Fruit fly (Drosophila melanogaster) whole organism, embryonic: ENCODE measurements around the gene sip3.
A peak's percentile ranks its signal among the peaks of the same experiment; 100 is the strongest.

Source experiments
- CG10565 ChIP-seq: fragments of 200-800 bp; sonication (Bioruptor generic); optimal IDR thresholded peaks from 3 replicates; lab custom pipeline; 2016; ENCODE audit warnings: missing biosample characterization, mild to moderate bottlenecking, missing genetic modification characterization
- CG10979 ChIP-seq: fragments of 200-800 bp; sonication (Bioruptor generic); optimal IDR thresholded peaks from 2 replicates; lab custom pipeline; 2018; ENCODE audit warnings: missing biosample characterization, mild to moderate bottlenecking, missing genetic modification characterization, moderate library complexity
- CG11456 ChIP-seq: fragments of 200-800 bp; sonication (Bioruptor generic); IDR thresholded peaks from 3 replicates; pipeline ENCODE4 v1.3.6; 2022; ENCODE audit warnings: missing biosample characterization, missing genetic modification characterization
- CG13775 ChIP-seq: fragments of 200-800 bp; sonication (Bioruptor generic); optimal IDR thresholded peaks from 3 replicates; lab custom pipeline; 2017; ENCODE audit warnings: missing biosample characterization, mild to moderate bottlenecking, missing genetic modification characterization
- CG15696 ChIP-seq: fragments of 200-800 bp; sonication (Bioruptor generic); optimal IDR thresholded peaks from 2 replicates; lab custom pipeline; 2019; ENCODE audit warnings: missing biosample characterization, mild to moderate bottlenecking, missing genetic modification characterization, moderate library complexity
- CG17385 ChIP-seq: fragments of 200-800 bp; sonication (Bioruptor generic); optimal IDR thresholded peaks from 3 replicates; lab custom pipeline; 2018; ENCODE audit warnings: missing biosample characterization, mild to moderate bottlenecking, missing genetic modification characterization
- CG18764 ChIP-seq: fragments of 200-800 bp; sonication (Bioruptor generic); optimal IDR thresholded peaks from 3 replicates; lab custom pipeline; 2016; ENCODE audit warnings: missing biosample characterization, missing genetic modification characterization
- CG2875 ChIP-seq: fragments of 200-800 bp; sonication (Bioruptor generic); optimal IDR thresholded peaks from 2 replicates; lab custom pipeline; 2017; ENCODE audit warnings: missing biosample characterization, mild to moderate bottlenecking, missing genetic modification characterization, missing genetic modification reagents
- CG33213 ChIP-seq: fragments of 200-800 bp; sonication (Bioruptor generic); optimal IDR thresholded peaks from 3 replicates; lab custom pipeline; 2016; ENCODE audit warnings: missing biosample characterization, missing genetic modification characterization
- CG4617 ChIP-seq: fragments of 200-800 bp; sonication (Bioruptor generic); optimal IDR thresholded peaks from 3 replicates; lab custom pipeline; 2016; ENCODE audit warnings: missing biosample characterization, missing genetic modification characterization, borderline replicate concordance
- CG6813 ChIP-seq: fragments of 200-800 bp; sonication (Bioruptor generic); optimal IDR thresholded peaks from 2 replicates; lab custom pipeline; 2017; ENCODE audit warnings: missing biosample characterization, missing genetic modification characterization, mild to moderate bottlenecking, moderate library complexity, missing genetic modification reagents
- CG7928 ChIP-seq: fragments of 200-800 bp; sonication (Bioruptor generic); optimal IDR thresholded peaks from 2 replicates; lab custom pipeline; 2017; ENCODE audit warnings: missing biosample characterization, mild to moderate bottlenecking, missing genetic modification characterization
- CG8290 ChIP-seq, 3 experiments: fragments of 200-800 bp; sonication (Bioruptor generic); optimal IDR thresholded peaks; 2 replicates each; lab custom pipeline; 2016 to 2019; ENCODE audit warnings: missing biosample characterization in 3 of 3, missing genetic modification characterization in 3 of 3, mild to moderate bottlenecking in 2 of 3, moderate library complexity in 1 of 3
- CG8478 ChIP-seq: fragments of >200 bp; optimal IDR thresholded peaks from 2 replicates; lab custom pipeline; 2018
- CG8924 ChIP-seq: fragments of 200-800 bp; optimal IDR thresholded peaks from 3 replicates; lab custom pipeline; 2019; ENCODE audit warnings: missing biosample characterization, mild to moderate bottlenecking, missing genetic modification characterization, moderate library complexity
- CG9817 ChIP-seq: fragments of 200-800 bp; sonication (Bioruptor generic); optimal IDR thresholded peaks from 2 replicates; lab custom pipeline; 2018; ENCODE audit warnings: missing biosample characterization, mild to moderate bottlenecking, missing genetic modification characterization, moderate library complexity
- CHES-1-like ChIP-seq: fragments of 200-800 bp; sonication (Bioruptor generic); optimal IDR thresholded peaks from 2 replicates; lab custom pipeline; 2016; ENCODE audit warnings: missing biosample characterization, missing genetic modification characterization
- D19B ChIP-seq: fragments of 200-800 bp; sonication (Bioruptor generic); optimal IDR thresholded peaks from 2 replicates; lab custom pipeline; 2017; ENCODE audit warnings: missing biosample characterization, mild to moderate bottlenecking, missing genetic modification characterization
- Dp ChIP-seq: fragments of 200-800 bp; sonication (Bioruptor generic); optimal IDR thresholded peaks from 2 replicates; lab custom pipeline; 2018; ENCODE audit warnings: missing biosample characterization, mild to moderate bottlenecking, missing genetic modification characterization, moderate library complexity
- Drgx ChIP-seq: fragments of 200-800 bp; sonication (Bioruptor generic); IDR thresholded peaks from 2 replicates; pipeline ENCODE4 v1.3.6; 2022; ENCODE audit warnings: missing biosample characterization, missing genetic modification characterization
- HLH4C ChIP-seq: fragments of 200-800 bp; sonication (Bioruptor generic); IDR thresholded peaks from 3 replicates; pipeline ENCODE4 v1.3.6; 2022; ENCODE audit warnings: missing biosample characterization, missing genetic modification characterization; ENCODE audit not compliant: partially characterized antibody
- HLHmδ ChIP-seq: fragments of 200-800 bp; sonication (Bioruptor generic); optimal IDR thresholded peaks from 2 replicates; lab custom pipeline; 2018; ENCODE audit warnings: missing biosample characterization, mild to moderate bottlenecking, missing genetic modification characterization, moderate library complexity
- HmgD ChIP-seq: fragments of 200-800 bp; sonication (Bioruptor generic); optimal IDR thresholded peaks from 3 replicates; lab custom pipeline; 2016; ENCODE audit warnings: missing biosample characterization, missing genetic modification characterization
- Hmr ChIP-seq: fragments of 200-800 bp; sonication (Bioruptor generic); optimal IDR thresholded peaks from 3 replicates; lab custom pipeline; 2017; ENCODE audit warnings: mild to moderate bottlenecking, missing biosample characterization, missing genetic modification reagents, missing genetic modification characterization
- Hmx ChIP-seq: fragments of 200-800 bp; sonication (Bioruptor generic); optimal IDR thresholded peaks from 2 replicates; lab custom pipeline; 2016; ENCODE audit warnings: missing biosample characterization, missing genetic modification characterization
- Max ChIP-seq: fragments of 200-800 bp; sonication (Bioruptor generic); optimal IDR thresholded peaks from 2 replicates; lab custom pipeline; 2016; ENCODE audit warnings: missing biosample characterization, mild to moderate bottlenecking, missing genetic modification characterization
- Mrtf ChIP-seq: fragments of 200-800 bp; sonication (Bioruptor generic); IDR thresholded peaks from 3 replicates; pipeline ENCODE4 v1.3.6; 2022; ENCODE audit warnings: missing biosample characterization, missing genetic modification characterization
- NFAT ChIP-seq: fragments of 200-800 bp; sonication (Bioruptor generic); IDR thresholded peaks from 2 replicates; pipeline ENCODE4 v1.3.6; 2022; ENCODE audit warnings: missing biosample characterization, missing genetic modification characterization
- Ravus ChIP-seq: fragments of 200-800 bp; sonication (Bioruptor generic); IDR thresholded peaks from 2 replicates; pipeline ENCODE4 v1.3.6; 2022; ENCODE audit warnings: missing biosample characterization, missing genetic modification characterization
- Sry-δ ChIP-seq: fragments of 200-800 bp; sonication (Bioruptor generic); optimal IDR thresholded peaks from 2 replicates; lab custom pipeline; 2016; ENCODE audit warnings: missing biosample characterization, missing genetic modification characterization
- Stat92E ChIP-seq, 3 experiments: fragments of >200 bp in 2 of 3; fragments of 200-800 bp in 1 of 3; sonication (Bioruptor generic) in 1 of 3; optimal IDR thresholded peaks; 2 replicates each; lab custom pipeline; 2017 to 2019; ENCODE audit warnings: missing biosample characterization in 3 of 3, missing genetic modification characterization in 3 of 3, mild to moderate bottlenecking in 1 of 3, moderate library complexity in 1 of 3
- abd-A ChIP-seq: fragments of 200-800 bp; sonication (Bioruptor generic); optimal IDR thresholded peaks from 3 replicates; lab custom pipeline; 2019; ENCODE audit warnings: missing biosample characterization, mild to moderate bottlenecking, missing genetic modification characterization, moderate library complexity
- bcd ChIP-seq: fragments of 200-800 bp; sonication (Bioruptor generic); optimal IDR thresholded peaks from 2 replicates; lab custom pipeline; 2017; ENCODE audit warnings: missing biosample characterization, mild to moderate bottlenecking, missing genetic modification characterization
- bigmax ChIP-seq: fragments of 200-800 bp; sonication (Bioruptor generic); optimal IDR thresholded peaks from 2 replicates; lab custom pipeline; 2018; ENCODE audit warnings: missing biosample characterization, mild to moderate bottlenecking, missing genetic modification characterization
- croc ChIP-seq: fragments of 200-800 bp; sonication (Bioruptor generic); conservative IDR thresholded peaks from 3 replicates; pipeline ENCODE4 v1.3.6; 2022; ENCODE audit warnings: missing biosample characterization, missing genetic modification characterization
- dan ChIP-seq: fragments of 200-800 bp; sonication (Bioruptor generic); IDR thresholded peaks from 2 replicates; pipeline ENCODE4 v1.3.6; 2022; ENCODE audit warnings: missing biosample characterization, missing genetic modification characterization
- ftz-f1 ChIP-seq: fragments of 200-800 bp; sonication (Bioruptor generic); optimal IDR thresholded peaks from 2 replicates; lab custom pipeline; 2016; ENCODE audit warnings: missing biosample characterization, missing genetic modification characterization
- gem ChIP-seq: fragments of 200-800 bp; sonication (Bioruptor generic); optimal IDR thresholded peaks from 2 replicates; lab custom pipeline; 2019; ENCODE audit warnings: missing biosample characterization, mild to moderate bottlenecking, missing genetic modification characterization, moderate library complexity
- luna ChIP-seq: fragments of 200-800 bp; sonication (Bioruptor generic); optimal IDR thresholded peaks from 2 replicates; lab custom pipeline; 2016; ENCODE audit warnings: missing biosample characterization, missing genetic modification characterization
- nerfin-1 ChIP-seq: fragments of 200-800 bp; sonication (Bioruptor generic); optimal IDR thresholded peaks from 3 replicates; lab custom pipeline; 2019; ENCODE audit warnings: missing biosample characterization, mild to moderate bottlenecking, missing genetic modification characterization, moderate library complexity
- otp ChIP-seq: fragments of 200-800 bp; sonication (Bioruptor generic); IDR thresholded peaks from 3 replicates; pipeline ENCODE4, ENCODE4 v1.3.6; 2022; ENCODE audit warnings: missing biosample characterization, missing genetic modification characterization
- pros ChIP-seq: fragments of 200-800 bp; sonication (Bioruptor generic); optimal IDR thresholded peaks from 3 replicates; lab custom pipeline; 2019; ENCODE audit warnings: missing biosample characterization, mild to moderate bottlenecking, missing genetic modification characterization, moderate library complexity
- pzg ChIP-seq: fragments of 200-800 bp; sonication (Bioruptor generic); optimal IDR thresholded peaks from 3 replicates; lab custom pipeline; 2018; ENCODE audit warnings: missing biosample characterization, mild to moderate bottlenecking, missing genetic modification characterization, moderate library complexity
- schlank ChIP-seq: fragments of 200-800 bp; sonication (Bioruptor generic); optimal IDR thresholded peaks from 2 replicates; lab custom pipeline; 2018; ENCODE audit warnings: missing biosample characterization, mild to moderate bottlenecking, missing genetic modification characterization
- ssp ChIP-seq: fragments of 200-800 bp; sonication (Bioruptor generic); IDR thresholded peaks from 2 replicates; pipeline ENCODE4 v1.3.6; 2022; ENCODE audit warnings: missing biosample characterization, missing genetic modification characterization
- trh ChIP-seq: fragments of 200-800 bp; sonication (Bioruptor generic); optimal IDR thresholded peaks from 2 replicates; lab custom pipeline; 2016; ENCODE audit warnings: missing biosample characterization, missing genetic modification characterization
- tup ChIP-seq: fragments of 200-800 bp; sonication (Bioruptor generic); optimal IDR thresholded peaks from 2 replicates; lab custom pipeline; 2016; ENCODE audit warnings: missing biosample characterization, mild to moderate bottlenecking, missing genetic modification characterization, moderate library complexity
- zfh1 ChIP-seq: fragments of 200-800 bp; sonication (Bioruptor generic); IDR thresholded peaks from 3 replicates; pipeline ENCODE4 v1.3.6; 2022; ENCODE audit warnings: missing biosample characterization, missing genetic modification characterization

sip3 gene

dm6 chr3R:31745629-31746081 is 26.4 kb upstream of the sip3 start, which contains the start of gene awd (continued):
- TF ChIP-seq CG8924 (peak; percentile 49), HLHmδ (GFP tag; lab: Kevin White, UChicago) (peak; percentile 18), CG18764 (GFP tag; lab: Kevin White, UChicago) (no peak), HLH4C (GFP tag; lab: Robert Waterston, UW) (0 out of 3 replicates have a peak, but pooled peaks have one; percentile 29), ftz-f1 (GFP tag; lab: Kevin White, UChicago) (peak; percentile 64), NFAT (GFP tag; lab: Robert Waterston, UW) (peak; percentile 14; the same call in 1 of the 2 replicates), CHES-1-like (GFP tag; lab: Kevin White, UChicago) (peak; percentile 52), Stat92E (GFP tag; optimal IDR thresholded peaks at IDR 0.05; lab: Kevin White, UChicago) (peak in 1 of 3 experiments; percentile 5), Ravus (GFP tag; lab: Robert Waterston, UW) (no peak)

dm6 chr3R:31747429-31748048 is 24.5 kb upstream of the sip3 start, which contains the start of the genes nero and CG1910:
TSS of gene nero (minus strand) at chr3R:31747558.
TSS of gene CG1910 (plus strand) at chr3R:31747643.
- TF ChIP-seq schlank (tag; lab: Kevin White, UChicago) (no peak), bigmax (GFP tag; lab: Kevin White, UChicago) (peak; percentile 60), pzg (GFP tag; lab: Kevin White, UChicago) (peak; percentile 95), CG2875 (GFP tag; lab: Kevin White, UChicago) (no peak), otp (GFP tag; lab: Robert Waterston, UW) (no peak), CG7928 (GFP tag; lab: Kevin White, UChicago) (no peak), luna (GFP tag; lab: Kevin White, UChicago) (no peak), CG4617 (peak; percentile 55), CG33213 (GFP tag; lab: Kevin White, UChicago) (peak; percentile 42), bcd (GFP tag; lab: Kevin White, UChicago) (no peak), nerfin-1 (tag; lab: Kevin White, UChicago) (peak; percentile 25), zfh1 (GFP tag; lab: Robert Waterston, UW) (no peak), ssp (GFP tag; lab: Robert Waterston, UW) (no peak), CG11456 (GFP tag; lab: Robert Waterston, UW) (no peak), pros (GFP tag; lab: Kevin White, UChicago) (no peak), CG15696 (tag; lab: Kevin White, UChicago) (no peak), HmgD (peak; percentile 70), tup (GFP tag; lab: Kevin White, UChicago) (no peak), Hmx (GFP tag; lab: Kevin White, UChicago) (no peak), CG10979 (tag; lab: Kevin White, UChicago) (no peak), CG8290 (GFP tag; optimal IDR thresholded peaks at IDR 0.05; lab: Kevin White, UChicago) (peak; percentile 15), CG8290 (tag; optimal IDR thresholded peaks at IDR 0.05; lab: Kevin White, UChicago) (peak in 1 of 2 experiments; percentile 77), CG10565 (GFP tag; lab: Kevin White, UChicago) (no peak), Max (GFP tag; lab: Kevin White, UChicago) (peak; percentile 51), CG9817 (tag; lab: Kevin White, UChicago) (no peak), Sry-δ (GFP tag; lab: Kevin White, UChicago) (peak; percentile 86), Hmr (GFP tag; lab: Kevin White, UChicago) (no peak), CG17385 (GFP tag; lab: Kevin White, UChicago) (peak; percentile 41), CG8478 (lab: Kevin White, UChicago) (no peak), Mrtf (GFP tag; lab: Robert Waterston, UW) (no peak), CG13775 (GFP tag; lab: Kevin White, UChicago) (no peak), abd-A (tag; lab: Kevin White, UChicago) (no peak), gem (tag; lab: Kevin White, UChicago) (no peak), Drgx (GFP tag; lab: Robert Waterston, UW) (no peak), D19B (GFP tag; lab: Kevin White, UChicago) (peak; percentile 25), Dp (GFP tag; lab: Kevin White, UChicago) (peak; percentile 54), CG6813 (GFP tag; lab: Kevin White, UChicago) (no peak), trh (GFP tag; lab: Kevin White, UChicago) (no peak), croc (no peak), dan (GFP tag; lab: Robert Waterston, UW) (no peak)
